Fruit fly (Drosophila melanogaster) S2 (cell line): Measurements from ENCODE around the gene retm.

Source experiments
- CG8478 ChIP-seq: fragments of >200 bp; optimal IDR thresholded peaks from 2 replicates; lab custom pipeline; 2018
- CTCF ChIP-seq, 2 experiments: fragments of >200 bp; optimal IDR thresholded peaks; 2 replicates each; lab custom pipeline; 2018

DNA sequence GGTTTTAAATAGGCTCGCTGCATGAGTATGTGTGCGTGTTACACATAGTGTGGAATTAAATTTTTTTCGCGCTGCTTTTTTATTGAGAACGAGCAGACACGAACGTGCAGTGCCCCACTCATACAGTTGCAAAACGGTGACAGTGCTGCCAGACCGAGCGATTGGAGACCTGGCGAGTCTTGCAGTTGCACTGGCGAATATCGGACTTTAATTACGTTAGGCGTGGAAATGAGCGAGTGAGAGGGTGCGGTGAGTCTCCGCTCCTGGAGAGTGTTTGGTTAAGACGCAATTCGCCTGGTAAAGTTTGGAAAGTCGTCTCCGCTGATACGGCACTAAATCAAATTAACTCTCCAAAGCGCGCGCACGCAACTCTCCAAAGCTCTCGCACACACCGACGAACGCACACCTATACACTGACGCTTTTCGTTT lies 25.6 kb upstream of the retm start:
- TF ChIP-seq CG8478 (lab: Kevin White, UChicago) (no peak), CTCF (optimal IDR thresholded peaks at IDR 0.05; lab: Kevin White, UChicago) (no peak)
